Worm (Caenorhabditis elegans) whole organism, L4 larva: ENCODE data around the gene R08C7.1.

Experiments
- D1046.2 ChIP-seq: fragments of 200-800 bp; sonication (Bioruptor generic); IDR thresholded peaks from 2 replicates; pipeline ENCODE4 v1.3.6; 2022; ENCODE audit warnings: missing genetic modification characterization, missing compliant biosample characterization
- F44E2.7 ChIP-seq: fragments of 200-800 bp; sonication (Bioruptor generic); IDR thresholded peaks from 2 replicates; pipeline ENCODE4 v2.1.2; 2022; ENCODE audit warnings: missing genetic modification characterization, missing compliant biosample characterization
- T26A8.4 ChIP-seq: fragments of 200-800 bp; sonication (Bioruptor generic); IDR thresholded peaks from 2 replicates; pipeline ENCODE4 v1.3.6; 2022; ENCODE audit warnings: missing genetic modification characterization, missing compliant biosample characterization
- Y5F2A.4 ChIP-seq: fragments of 200-800 bp; sonication (Bioruptor generic); optimal IDR thresholded peaks from 2 replicates; lab custom pipeline; 2018; ENCODE audit warnings: mild to moderate bottlenecking, missing genetic modification characterization, missing compliant biosample characterization
- ZK337.2 ChIP-seq: fragments of 200-800 bp; sonication (Bioruptor generic); IDR thresholded peaks from 2 replicates; pipeline ENCODE4 v1.3.6; 2022; ENCODE audit warnings: missing genetic modification reagents, missing genetic modification characterization, missing compliant biosample characterization
- aha-1 ChIP-seq: fragments of 150-350 bp; peaks from one replicate; lab custom pipeline; 2014; ENCODE audit warnings: missing biosample characterization, missing genetic modification characterization
- aly-2 ChIP-seq: sonication (generic microtip); optimal IDR thresholded peaks from 2 replicates; lab custom pipeline; 2018; ENCODE audit warnings: missing biosample characterization, missing genetic modification characterization
- ama-1 ChIP-seq: fragments of 150-350 bp; optimal IDR thresholded peaks from 2 replicates; lab custom pipeline; 2014; ENCODE audit warnings: inconsistent platforms, mixed read lengths
- arid-1 ChIP-seq: fragments of 200-800 bp; sonication (Bioruptor generic); conservative IDR thresholded peaks from 2 replicates; pipeline ENCODE4 v1.3.6; 2022; ENCODE audit warnings: missing genetic modification reagents, missing genetic modification characterization, missing compliant biosample characterization
- ceh-20 ChIP-seq: fragments of 200-800 bp; sonication (Bioruptor generic); IDR thresholded peaks from 2 replicates; pipeline ENCODE4 v1.3.6; 2022; ENCODE audit warnings: missing genetic modification reagents, missing genetic modification characterization, missing compliant biosample characterization
- ceh-82 ChIP-seq: sonication (generic microtip); optimal IDR thresholded peaks from 2 replicates; lab custom pipeline; 2017; ENCODE audit warnings: missing biosample characterization, missing genetic modification characterization
- cey-2 ChIP-seq: sonication (generic microtip); optimal IDR thresholded peaks from 3 replicates; lab custom pipeline; 2017; ENCODE audit warnings: missing genetic modification characterization, mild to moderate bottlenecking, missing compliant biosample characterization, antibody characterized with exemption, borderline replicate concordance; ENCODE audit not compliant: insufficient read depth
- ctbp-1 ChIP-seq: fragments of 200-800 bp; sonication (Bioruptor generic); IDR thresholded peaks from 2 replicates; pipeline ENCODE4 v1.3.6; 2022; ENCODE audit warnings: missing genetic modification reagents, missing genetic modification characterization, missing compliant biosample characterization
- daf-19 ChIP-seq: fragments of 200-800 bp; sonication (Bioruptor generic); conservative IDR thresholded peaks from 2 replicates; pipeline ENCODE4 v1.3.6; 2022; ENCODE audit warnings: missing genetic modification characterization, missing compliant biosample characterization
- daf-8 ChIP-seq: fragments of 200-800 bp; sonication (Bioruptor generic); IDR thresholded peaks from 2 replicates; pipeline ENCODE4 v1.3.6; 2022; ENCODE audit warnings: missing genetic modification characterization, missing compliant biosample characterization
- dmd-6 ChIP-seq: fragments of 200-800 bp; sonication (Bioruptor generic); IDR thresholded peaks from 2 replicates; pipeline ENCODE4 v1.3.6; 2022; ENCODE audit warnings: missing genetic modification reagents, missing genetic modification characterization, missing compliant biosample characterization
- dmd-9 ChIP-seq: fragments of 200-800 bp; sonication (Bioruptor generic); IDR thresholded peaks from 2 replicates; pipeline ENCODE4 v1.3.6; 2022; ENCODE audit warnings: missing genetic modification reagents, missing genetic modification characterization, missing compliant biosample characterization
- dpl-1 ChIP-seq: fragments of 150-350 bp; optimal IDR thresholded peaks from 2 replicates; lab custom pipeline; 2014; ENCODE audit warnings: missing biosample characterization, missing genetic modification reagents, missing genetic modification characterization
- duxl-1 ChIP-seq: sonication (generic microtip); optimal IDR thresholded peaks from 2 replicates; lab custom pipeline; 2016; ENCODE audit warnings: mild to moderate bottlenecking, missing genetic modification characterization, moderate library complexity, missing compliant biosample characterization; ENCODE audit not compliant: poor library complexity
- dve-1 ChIP-seq: sonication (generic microtip); optimal IDR thresholded peaks from 2 replicates; lab custom pipeline; 2017; ENCODE audit warnings: antibody characterized with exemption, mild to moderate bottlenecking, missing genetic modification characterization, missing compliant biosample characterization; ENCODE audit not compliant: insufficient read depth
- egl-43 ChIP-seq: fragments of 200-800 bp; sonication (Bioruptor generic); IDR thresholded peaks from 2 replicates; pipeline ENCODE4 v1.3.6; 2022; ENCODE audit warnings: missing genetic modification reagents, missing genetic modification characterization, missing compliant biosample characterization
- fkh-10 ChIP-seq: fragments of 150-350 bp; optimal IDR thresholded peaks from 2 replicates; lab custom pipeline; 2014; ENCODE audit warnings: missing biosample characterization, missing genetic modification reagents, missing genetic modification characterization
- fos-1 ChIP-seq: fragments of 150-350 bp; optimal IDR thresholded peaks from 2 replicates; lab custom pipeline; 2014; ENCODE audit warnings: missing biosample characterization, missing genetic modification characterization
- hif-1 ChIP-seq, 2 experiments: sonication (generic microtip); optimal IDR thresholded peaks; 2 replicates each; lab custom pipeline; 2016 to 2017; ENCODE audit warnings: missing compliant biosample characterization in 2 of 2, missing genetic modification characterization in 2 of 2, missing genetic modification reagents in 2 of 2, missing genotype in 2 of 2, mild to moderate bottlenecking in 1 of 2
- hlh-30 ChIP-seq: sonication (generic microtip); optimal IDR thresholded peaks from 2 replicates; lab custom pipeline; 2017; ENCODE audit warnings: antibody characterized with exemption, mild to moderate bottlenecking, missing genetic modification characterization, missing compliant biosample characterization; ENCODE audit not compliant: insufficient read depth
- hmg-1.1 ChIP-seq: fragments of 200-800 bp; sonication (Bioruptor generic); IDR thresholded peaks from 2 replicates; pipeline ENCODE4 v1.3.6; 2022; ENCODE audit warnings: missing genetic modification reagents, missing genetic modification characterization, missing compliant biosample characterization
- lir-3 ChIP-seq: sonication (generic microtip); optimal IDR thresholded peaks from 2 replicates; lab custom pipeline; 2016; ENCODE audit warnings: mild to moderate bottlenecking, missing genetic modification characterization, missing compliant biosample characterization
- lsy-2 ChIP-seq, 2 experiments: fragments of 150-350 bp in 1 of 2; sonication (generic microtip) in 1 of 2; optimal IDR thresholded peaks; 2 replicates each; lab custom pipeline; 2014 to 2017; ENCODE audit warnings: missing biosample characterization in 2 of 2, missing genetic modification characterization in 2 of 2
- mep-1 ChIP-seq: fragments of 150-350 bp; sonication (generic microtip); optimal IDR thresholded peaks from 3 replicates; lab custom pipeline; 2014; ENCODE audit warnings: missing biosample characterization, missing genetic modification characterization
- mes-2 ChIP-seq: sonication (generic microtip); optimal IDR thresholded peaks from 2 replicates; lab custom pipeline; 2016; ENCODE audit warnings: missing genotype, mild to moderate bottlenecking, missing genetic modification characterization, missing compliant biosample characterization; ENCODE audit not compliant: poor library complexity, severe bottlenecking
- mxl-2 ChIP-seq: fragments of 200-800 bp; sonication (Bioruptor generic); conservative IDR thresholded peaks from 2 replicates; pipeline ENCODE4 v1.3.6; 2022; ENCODE audit warnings: missing genetic modification reagents, missing genetic modification characterization, missing compliant biosample characterization
- mxl-3 ChIP-seq: fragments of 200-800 bp; sonication (Bioruptor generic); optimal IDR thresholded peaks from 2 replicates; lab custom pipeline; 2018; ENCODE audit warnings: mild to moderate bottlenecking, missing genetic modification characterization, missing compliant biosample characterization
- nhr-102 ChIP-seq: sonication (generic microtip); optimal IDR thresholded peaks from 2 replicates; lab custom pipeline; 2016; ENCODE audit warnings: mild to moderate bottlenecking, missing genetic modification characterization, moderate library complexity, missing compliant biosample characterization
- nhr-25 ChIP-seq: sonication (generic microtip); optimal IDR thresholded peaks from 2 replicates; lab custom pipeline; 2017; ENCODE audit warnings: missing genetic modification characterization, mild to moderate bottlenecking, missing compliant biosample characterization, antibody characterized with exemption, moderate library complexity, borderline replicate concordance; ENCODE audit not compliant: insufficient read depth
- nhr-41 ChIP-seq: fragments of 200-800 bp; sonication (Bioruptor generic); IDR thresholded peaks from 2 replicates; pipeline ENCODE4 v1.3.6; 2022; ENCODE audit warnings: missing genetic modification reagents, missing genetic modification characterization, missing compliant biosample characterization
- nhr-48 ChIP-seq: sonication (generic microtip); optimal IDR thresholded peaks from 2 replicates; lab custom pipeline; 2016; ENCODE audit warnings: mild to moderate bottlenecking, missing genetic modification characterization, missing compliant biosample characterization
- nhr-6 ChIP-seq: fragments of 150-350 bp; optimal IDR thresholded peaks from 2 replicates; lab custom pipeline; 2014; ENCODE audit warnings: missing biosample characterization, missing genetic modification characterization
- nhr-76 ChIP-seq: fragments of 150-350 bp; optimal IDR thresholded peaks from 2 replicates; lab custom pipeline; 2014; ENCODE audit warnings: missing biosample characterization, missing genetic modification characterization
- pha-4 ChIP-seq, 2 experiments: fragments of 150-350 bp in 1 of 2; fragments of 200-800 bp in 1 of 2; sonication (Bioruptor generic) in 1 of 2; IDR thresholded peaks in 1 of 2; optimal IDR thresholded peaks in 1 of 2; 2 replicates each; pipeline versions ENCODE4 v1.3.6 to Lab custom; 2014 to 2022; ENCODE audit warnings: missing genetic modification characterization in 2 of 2, missing genetic modification reagents in 2 of 2, missing biosample characterization in 1 of 2, missing compliant biosample characterization in 1 of 2
- php-3 ChIP-seq: fragments of 200-800 bp; sonication (Bioruptor generic); IDR thresholded peaks from 2 replicates; pipeline ENCODE4 v1.3.6; 2022; ENCODE audit warnings: missing genetic modification reagents, missing genetic modification characterization, missing compliant biosample characterization
- saeg-2 ChIP-seq: fragments of 200-800 bp; sonication (Bioruptor generic); IDR thresholded peaks from 2 replicates; pipeline ENCODE4 v1.3.6; 2022; ENCODE audit warnings: missing genetic modification reagents, missing genetic modification characterization, missing compliant biosample characterization
- sdz-12 ChIP-seq: fragments of 200-800 bp; sonication (Bioruptor generic); optimal IDR thresholded peaks from 2 replicates; lab custom pipeline; 2018; ENCODE audit warnings: mild to moderate bottlenecking, missing genetic modification characterization, missing compliant biosample characterization
- snpc-4 ChIP-seq: fragments of 150-350 bp; optimal IDR thresholded peaks from 2 replicates; lab custom pipeline; 2014; ENCODE audit warnings: missing biosample characterization, missing genetic modification characterization
- spr-3 ChIP-seq: fragments of 200-800 bp; sonication (Bioruptor generic); optimal IDR thresholded peaks from 2 replicates; lab custom pipeline; 2018; ENCODE audit warnings: mild to moderate bottlenecking, missing genetic modification characterization, missing compliant biosample characterization
- tra-1 ChIP-seq: fragments of 200-800 bp; sonication (Bioruptor generic); IDR thresholded peaks from 2 replicates; pipeline ENCODE4 v1.3.6; 2022; ENCODE audit warnings: missing genetic modification reagents, missing genetic modification characterization, missing compliant biosample characterization
- vab-7 ChIP-seq: fragments of 200-800 bp; sonication (Bioruptor generic); IDR thresholded peaks from 2 replicates; pipeline ENCODE4 v1.3.6; 2022; ENCODE audit warnings: missing genetic modification reagents, missing genetic modification characterization, missing compliant biosample characterization
- zag-1 ChIP-seq: fragments of 150-350 bp; optimal IDR thresholded peaks from 2 replicates; lab custom pipeline; 2014; ENCODE audit warnings: missing biosample characterization, missing genetic modification characterization
- zip-2 ChIP-seq: fragments of 150-350 bp; optimal IDR thresholded peaks from 2 replicates; lab custom pipeline; 2014; ENCODE audit warnings: missing biosample characterization, missing genetic modification characterization
- ztf-11 ChIP-seq: fragments of 150-350 bp; optimal IDR thresholded peaks from 2 replicates; lab custom pipeline; 2014; ENCODE audit warnings: missing biosample characterization, missing genetic modification characterization
- ztf-7 ChIP-seq: fragments of 150-350 bp; optimal IDR thresholded peaks from 2 replicates; lab custom pipeline; 2014; ENCODE audit warnings: missing biosample characterization, missing genetic modification characterization

R08C7.1 gene

DNA sequence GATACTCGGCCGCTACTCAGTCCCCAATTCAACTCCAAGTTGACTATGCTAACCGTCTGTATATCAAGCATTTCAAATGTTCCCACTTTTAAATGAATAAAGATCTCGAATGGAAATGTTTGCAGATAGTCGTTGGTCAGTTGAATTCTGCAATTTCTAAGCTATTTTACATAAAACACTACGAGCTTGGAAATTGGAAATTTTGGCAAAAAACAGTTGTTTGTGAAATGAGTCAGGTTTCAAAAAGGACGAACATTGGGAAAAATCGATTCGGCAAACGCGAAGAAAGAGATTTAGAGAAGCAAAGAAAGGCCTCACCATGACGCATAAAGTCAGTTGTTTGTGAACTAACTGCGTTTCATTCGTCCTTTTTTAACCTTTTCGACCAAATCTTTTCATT lies 4.8 kb upstream of the R08C7.1 start (continued):
- TF ChIP-seq sdz-12 (GFP tag; lab: Kevin White, UChicago) (no peak), arid-1 (peak; percentile 63), snpc-4 (no peak), aly-2 (tag; lab: Kevin White, UChicago) (no peak), ztf-11 (tag; lab: Kevin White, UChicago) (no peak), lsy-2 (tag; optimal IDR thresholded peaks at IDR 0.05; lab: Kevin White, UChicago) (peak; percentile 69 to 84), aha-1 (no peak), mxl-2 (GFP tag; lab: Robert Waterston, UW) (no peak), lir-3 (tag; lab: Kevin White, UChicago) (no peak), ama-1 (lab: Kevin White, UChicago) (peak; percentile 86), ZK337.2 (GFP tag; lab: Robert Waterston, UW) (no peak), hlh-30 (tag; lab: Kevin White, UChicago) (peak; percentile 63), dmd-9 (no peak), ztf-7 (tag; lab: Kevin White, UChicago) (no peak), hmg-1.1 (GFP tag; lab: Robert Waterston, UW) (no peak; the same call in 1 of the 2 replicates), dpl-1 (GFP tag; lab: Kevin White, UChicago) (peak; percentile 56), dmd-6 (no peak), nhr-102 (tag; lab: Kevin White, UChicago) (peak; percentile 21), vab-7 (no peak), cey-2 (tag; lab: Kevin White, UChicago) (no peak), zag-1 (tag; lab: Kevin White, UChicago) (no peak), daf-19 (GFP tag; lab: Robert Waterston, UW) (0 out of 2 replicates have a peak, but pooled peaks have one; percentile 37), nhr-48 (tag; lab: Kevin White, UChicago) (no peak), duxl-1 (tag; lab: Kevin White, UChicago) (no peak), mes-2 (peak; percentile 50), dve-1 (peak; percentile 61), ctbp-1 (GFP tag; lab: Robert Waterston, UW) (0 out of 2 replicates have a peak, but pooled peaks have one; percentile 28), D1046.2 (GFP tag; lab: Robert Waterston, UW) (no peak), nhr-76 (no peak), Y5F2A.4 (GFP tag; lab: Kevin White, UChicago) (peak; percentile 11), nhr-41 (GFP tag; lab: Robert Waterston, UW) (no peak), nhr-6 (peak; percentile 68), pha-4 (GFP tag; IDR thresholded peaks at IDR 0.05; lab: Robert Waterston, UW) (peak; percentile 32; the same call in 1 of the 2 replicates), pha-4 (tag; optimal IDR thresholded peaks at IDR 0.05; lab: Kevin White, UChicago) (no peak), ceh-20 (GFP tag; lab: Robert Waterston, UW) (no peak), spr-3 (GFP tag; lab: Kevin White, UChicago) (no peak), saeg-2 (GFP tag; lab: Robert Waterston, UW) (no peak), nhr-25 (no peak), F44E2.7 (no peak), ceh-82 (tag; lab: Kevin White, UChicago) (no peak), mep-1 (tag; lab: Kevin White, UChicago) (peak; percentile 46), php-3 (GFP tag; lab: Robert Waterston, UW) (no peak), hif-1 (tag; optimal IDR thresholded peaks at IDR 0.05; lab: Kevin White, UChicago) (no peak), egl-43 (GFP tag; lab: Robert Waterston, UW) (no peak; the same call in 1 of the 2 replicates), mxl-3 (no peak), fos-1 (no peak), T26A8.4 (GFP tag; lab: Robert Waterston, UW) (0 out of 2 replicates have a peak, but pooled peaks have one; percentile 10), daf-8 (GFP tag; lab: Robert Waterston, UW) (no peak), zip-2 (tag; lab: Kevin White, UChicago) (no peak), tra-1 (GFP tag; lab: Robert Waterston, UW) (no peak), fkh-10 (GFP tag; lab: Kevin White, UChicago) (no peak)
